Worm (Caenorhabditis elegans): ENCODE data around the gene Y48E1B.17.

The Y48E1B.17 gene

DNA sequence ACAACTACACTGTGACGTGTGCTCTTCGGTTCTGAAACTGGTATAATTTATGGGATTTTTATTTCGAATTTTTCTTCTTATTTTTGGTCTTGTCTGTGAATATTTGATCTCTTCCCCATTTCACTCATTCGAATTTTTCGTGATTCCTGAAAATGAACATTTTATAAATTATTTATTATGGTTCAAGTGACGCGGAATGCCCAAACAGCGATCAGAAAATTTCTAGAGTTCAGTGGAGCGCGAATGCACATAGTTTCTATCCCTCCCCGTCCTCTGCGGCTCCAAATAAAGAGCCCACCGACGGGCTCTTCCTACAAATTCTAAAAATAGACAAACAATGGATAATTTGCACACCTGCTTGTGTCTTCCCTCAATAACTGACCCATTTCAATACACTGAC, 37.2 kb downstream of the Y48E1B.17 start, which contains the start of gene F54F11.1:
Gene F54F11.1, plus strand, starts transcription at position 301 of the 400 bp plus-strand sequence.
- TF ChIP-seq ceh-9 (tag; optimal IDR thresholded peaks at IDR 0.05): no peak

DNA sequence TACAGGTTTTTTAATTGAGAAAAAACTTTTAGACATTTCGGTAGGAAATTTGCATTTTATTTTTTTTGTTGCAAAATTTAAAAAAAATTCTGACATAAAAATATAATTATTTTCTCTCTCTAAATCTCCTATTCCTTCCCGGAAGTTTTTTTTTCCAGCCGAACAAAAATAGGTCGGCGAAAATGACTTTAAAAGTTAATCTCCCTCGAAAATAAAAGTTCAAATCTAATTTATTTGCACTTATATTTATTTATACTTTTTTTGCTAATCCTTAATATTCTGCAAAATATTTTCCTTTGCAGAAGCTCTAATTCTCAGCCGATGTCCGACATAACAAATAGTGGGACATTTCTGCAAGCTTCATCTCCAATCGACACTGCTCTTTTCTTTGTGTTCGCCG, 39.3 kb downstream of the Y48E1B.17 start, which contains the start of gene F45H10.5:
Gene F45H10.5, plus strand, starts transcription at position 301 of the 400 bp plus-strand sequence.
- TF ChIP-seq F13H6.1 (tag; optimal IDR thresholded peaks at IDR 0.05) (no peak), ceh-22 (tag; optimal IDR thresholded peaks at IDR 0.05) (no peak), dmd-4 (tag; optimal IDR thresholded peaks at IDR 0.05; ENCODE audit: borderline replicate concordance) (no peak), mec-3 (tag; optimal IDR thresholded peaks at IDR 0.05; ENCODE audit: borderline replicate concordance) (no peak), pha-2 (tag; optimal IDR thresholded peaks at IDR 0.05) (no peak), npax-4 (tag; optimal IDR thresholded peaks at IDR 0.05) (no peak), nhr-11 (tag; optimal IDR thresholded peaks at IDR 0.05) (no peak), elt-2 (tag; optimal IDR thresholded peaks at IDR 0.05) (no peak), ref-2 (tag; optimal IDR thresholded peaks at IDR 0.05) (no peak), K02D7.2 (tag; optimal IDR thresholded peaks at IDR 0.05) (no peak), unc-55 (GFP tag; optimal IDR thresholded peaks at IDR 0.05) (no peak), rnt-1 (tag; optimal IDR thresholded peaks at IDR 0.05) (no peak), hlh-30 (tag; optimal IDR thresholded peaks at IDR 0.05; ENCODE audit: insufficient read depth) (no peak), ttx-3 (tag; optimal IDR thresholded peaks at IDR 0.05) (no peak)

DNA sequence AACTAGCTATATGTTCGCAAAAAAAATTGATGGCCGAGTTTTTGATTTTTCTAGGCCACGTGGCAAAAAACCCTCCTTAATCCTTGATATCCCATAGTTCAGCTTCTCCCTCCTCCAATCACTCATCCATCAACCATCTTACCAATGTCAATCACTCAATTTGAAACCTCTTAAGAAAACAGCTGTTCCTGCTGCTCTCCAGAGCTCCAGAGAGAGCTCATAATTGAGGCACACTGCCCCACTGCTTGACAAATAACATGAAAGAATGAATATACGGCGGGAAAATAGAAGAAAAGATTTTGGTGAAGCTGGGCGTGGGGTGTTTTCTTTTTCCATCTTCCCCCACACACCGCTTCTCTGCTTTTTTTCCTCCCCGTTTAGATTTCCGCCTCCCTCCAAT, 40.3 kb downstream of the Y48E1B.17 start:
- no peak for TF ChIP-seq ama-1 (optimal IDR thresholded peaks at IDR 0.05)
- peak; percentile 98 for TF ChIP-seq unc-55 (GFP tag; optimal IDR thresholded peaks at IDR 0.05)
- TF ChIP-seq K09A11.1 (tag; optimal IDR thresholded peaks at IDR 0.05; ENCODE audit: insufficient read depth): no peak
- TF ChIP-seq nfya-1 (tag; optimal IDR thresholded peaks at IDR 0.05): peak; percentile 10
- peak; percentile 56 for TF ChIP-seq ceh-18 (tag; optimal IDR thresholded peaks at IDR 0.05)

DNA sequence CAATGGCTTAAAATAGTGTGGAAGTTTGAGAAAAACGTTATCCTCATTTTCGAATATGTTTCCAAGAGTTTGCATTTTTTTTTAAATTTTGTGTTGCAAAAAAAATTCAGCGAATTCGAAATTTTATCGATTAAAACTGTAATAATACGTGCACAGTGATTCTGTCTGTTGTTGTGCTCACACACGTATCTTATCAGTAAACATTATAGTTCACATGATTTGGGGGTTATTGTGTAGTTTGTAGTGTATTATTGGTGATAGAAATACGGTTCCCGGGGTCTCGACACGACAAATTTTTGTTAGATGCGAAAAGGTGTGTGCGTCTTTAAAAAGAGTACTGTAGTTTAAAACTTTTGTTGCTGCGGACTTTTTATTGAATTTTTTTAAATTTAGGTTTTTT, 45.2 kb downstream of the Y48E1B.17 start, which contains the start of gene drr-1:
Gene drr-1, minus strand, starts transcription at position 183 of the 400 bp plus-strand sequence.
- TF ChIP-seq elt-2 (tag; optimal IDR thresholded peaks at IDR 0.05): peak; percentile 58
- no peak for TF ChIP-seq nhr-11 (tag; optimal IDR thresholded peaks at IDR 0.05)

DNA sequence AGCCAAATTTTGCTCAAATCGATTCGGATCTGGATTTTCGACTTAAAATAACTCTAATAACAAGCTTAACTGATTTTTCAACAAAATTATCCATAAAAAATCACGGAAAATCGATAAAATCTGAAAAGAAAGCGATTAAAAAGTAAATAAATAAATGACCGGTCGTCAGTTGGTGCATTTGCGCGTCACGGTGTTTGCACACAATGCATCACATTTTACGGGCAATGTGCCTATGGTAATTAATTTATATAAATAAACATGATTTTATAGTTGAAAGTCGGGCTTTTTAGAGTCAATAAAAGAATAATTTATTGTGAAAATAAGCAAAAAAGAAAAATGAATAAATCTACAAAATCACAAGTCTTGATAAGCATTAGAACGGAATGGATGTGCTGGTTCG, 46.1 kb downstream of the Y48E1B.17 start:
- TF ChIP-seq pqm-1 (tag; optimal IDR thresholded peaks at IDR 0.05): no peak
- peak; percentile 68 for TF ChIP-seq unc-42 (tag; optimal IDR thresholded peaks at IDR 0.05)
- TF ChIP-seq nfya-1 (tag; optimal IDR thresholded peaks at IDR 0.05): peak; percentile 9
- TF ChIP-seq ref-2 (tag; optimal IDR thresholded peaks at IDR 0.05): no peak
- no peak for TF ChIP-seq eyg-1 (tag; optimal IDR thresholded peaks at IDR 0.05)

DNA sequence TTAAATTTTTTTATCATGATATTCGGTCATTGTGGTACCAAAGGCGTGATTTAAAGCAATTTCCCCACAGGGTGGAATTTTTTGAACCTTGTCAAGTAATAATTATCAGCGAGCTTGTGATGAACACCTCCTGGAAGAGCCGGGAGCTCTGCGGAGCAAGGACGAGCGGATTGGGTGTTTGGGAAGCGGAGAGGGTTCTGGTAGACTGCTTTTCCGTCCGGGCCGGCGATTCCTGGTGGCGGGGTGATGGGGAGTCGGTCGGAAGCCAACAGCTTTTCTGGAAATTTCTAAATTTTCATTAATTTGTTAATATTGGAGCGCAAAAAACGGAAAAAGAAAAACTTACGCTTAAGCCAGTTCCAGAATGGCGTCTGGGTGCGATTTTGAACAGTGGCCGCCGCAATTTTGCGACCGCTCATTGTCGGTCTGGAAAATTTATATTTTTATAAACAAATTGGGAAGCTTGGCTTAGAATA, 46.7 kb downstream of the Y48E1B.17 start, which contains the start of gene ndua-7:
Gene ndua-7, minus strand, starts transcription at position 426 of the 476 bp plus-strand sequence.
- TF ChIP-seq che-1 (tag; optimal IDR thresholded peaks at IDR 0.05): no peak
- no peak for TF ChIP-seq pha-2 (tag; optimal IDR thresholded peaks at IDR 0.05)
- TF ChIP-seq tbx-2 (tag; optimal IDR thresholded peaks at IDR 0.05): no peak
- no peak for TF ChIP-seq zip-5 (tag; optimal IDR thresholded peaks at IDR 0.05)
- TF ChIP-seq hlh-8 (tag; optimal IDR thresholded peaks at IDR 0.05): no peak
- no peak for TF ChIP-seq unc-55 (GFP tag; optimal IDR thresholded peaks at IDR 0.05)
- no peak for TF ChIP-seq tbx-7 (tag; optimal IDR thresholded peaks at IDR 0.05)

DNA sequence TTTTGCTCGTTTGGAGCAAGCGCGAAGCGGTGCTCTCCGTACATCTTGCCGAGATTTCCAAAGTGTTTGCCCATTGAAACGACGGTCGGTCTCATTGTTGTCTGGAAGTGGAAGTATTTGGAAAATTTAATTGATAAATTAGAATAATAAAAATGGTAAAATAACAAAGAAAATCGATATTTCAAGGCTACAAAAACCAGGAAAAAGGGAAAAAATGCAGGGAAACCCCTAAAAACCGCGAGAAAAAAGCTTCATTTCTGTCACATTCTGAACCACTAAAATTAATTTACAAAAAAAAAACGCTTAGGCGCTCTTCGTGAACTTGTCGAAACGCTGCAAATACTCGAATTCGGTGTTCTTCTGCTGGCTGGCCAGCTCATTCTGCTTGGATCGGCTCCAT, 47.9 kb downstream of the Y48E1B.17 start, which contains the start of gene F45H10.2:
Gene F45H10.2, minus strand, starts transcription at position 101 of the 400 bp plus-strand sequence.
- TF ChIP-seq C38D4.7 (GFP tag; optimal IDR thresholded peaks at IDR 0.05) (no peak), mec-3 (tag; optimal IDR thresholded peaks at IDR 0.05; ENCODE audit: borderline replicate concordance) (no peak), nhr-232 (tag; optimal IDR thresholded peaks at IDR 0.05) (no peak), ceh-2 (tag; optimal IDR thresholded peaks at IDR 0.05) (no peak), nhr-11 (tag; optimal IDR thresholded peaks at IDR 0.05) (no peak), tbx-2 (tag; optimal IDR thresholded peaks at IDR 0.05) (no peak), unc-3 (GFP tag; conservative IDR thresholded peaks at IDR 0.05) (no peak), unc-3 (tag; optimal IDR thresholded peaks at IDR 0.05) (no peak), hlh-15 (tag; optimal IDR thresholded peaks at IDR 0.05) (no peak), dve-1 (tag; optimal IDR thresholded peaks at IDR 0.05) (no peak), pqm-1 (tag; optimal IDR thresholded peaks at IDR 0.05) (no peak), unc-86 (tag; optimal IDR thresholded peaks at IDR 0.05) (no peak), ref-2 (tag; optimal IDR thresholded peaks at IDR 0.05) (no peak), zip-5 (tag; optimal IDR thresholded peaks at IDR 0.05) (no peak), rnt-1 (tag; optimal IDR thresholded peaks at IDR 0.05) (no peak), hlh-13 (GFP tag; optimal IDR thresholded peaks at IDR 0.05) (no peak), dmd-4 (tag; optimal IDR thresholded peaks at IDR 0.05; ENCODE audit: borderline replicate concordance) (no peak), pha-2 (tag; optimal IDR thresholded peaks at IDR 0.05) (no peak)
